Worm (Caenorhabditis elegans) whole organism, mixed stage, embryonic: ENCODE measurements around the gene dnj-25.

Experiments
- M03D4.4 ChIP-seq: sonication (generic microtip); optimal IDR thresholded peaks from 2 replicates; lab custom pipeline; 2017; ENCODE audit warnings: mild to moderate bottlenecking, missing genetic modification characterization, missing compliant biosample characterization
- blmp-1 ChIP-seq: fragments of 150-350 bp; optimal IDR thresholded peaks from 2 replicates; lab custom pipeline; 2014; ENCODE audit warnings: missing biosample characterization, missing genetic modification characterization
- ceh-83 ChIP-seq: fragments of 200-800 bp; sonication (Bioruptor generic); optimal IDR thresholded peaks from 2 replicates; lab custom pipeline; 2018; ENCODE audit warnings: mild to moderate bottlenecking, missing genetic modification characterization, missing compliant biosample characterization
- ces-1 ChIP-seq: fragments of 150-350 bp; optimal IDR thresholded peaks from 2 replicates; lab custom pipeline; 2014; ENCODE audit warnings: missing biosample characterization, missing genetic modification reagents, missing genetic modification characterization
- elt-1 ChIP-seq: sonication (generic microtip); optimal IDR thresholded peaks from 2 replicates; lab custom pipeline; 2017; ENCODE audit warnings: missing genetic modification characterization, mild to moderate bottlenecking, missing compliant biosample characterization, antibody characterized with exemption, moderate library complexity, borderline replicate concordance; ENCODE audit not compliant: insufficient read depth
- ham-2 ChIP-seq: fragments of 200-800 bp; sonication (Bioruptor generic); optimal IDR thresholded peaks from 2 replicates; lab custom pipeline; 2018; ENCODE audit warnings: mild to moderate bottlenecking, missing genetic modification characterization, missing compliant biosample characterization
- lin-13 ChIP-seq: fragments of 150-350 bp; optimal IDR thresholded peaks from 2 replicates; lab custom pipeline; 2014; ENCODE audit warnings: missing biosample characterization, missing genetic modification characterization
- mab-5 ChIP-seq: fragments of 150-350 bp; optimal IDR thresholded peaks from 2 replicates; lab custom pipeline; 2014; ENCODE audit warnings: missing biosample characterization, missing genetic modification characterization
- nhr-237 ChIP-seq: fragments of 150-350 bp; optimal IDR thresholded peaks from 2 replicates; lab custom pipeline; 2014; ENCODE audit warnings: missing biosample characterization, missing genetic modification characterization
- nhr-76 ChIP-seq: sonication (generic microtip); optimal IDR thresholded peaks from 2 replicates; lab custom pipeline; 2017; ENCODE audit warnings: missing biosample characterization, missing genetic modification characterization
- sem-2 ChIP-seq: fragments of 200-800 bp; sonication (Bioruptor generic); optimal IDR thresholded peaks from 2 replicates; lab custom pipeline; 2018; ENCODE audit warnings: mild to moderate bottlenecking, missing genetic modification characterization, missing compliant biosample characterization
- sptf-1 ChIP-seq: sonication (generic microtip); optimal IDR thresholded peaks from 2 replicates; lab custom pipeline; 2017; ENCODE audit warnings: mild to moderate bottlenecking, missing genetic modification characterization, moderate library complexity, missing compliant biosample characterization

DNA sequence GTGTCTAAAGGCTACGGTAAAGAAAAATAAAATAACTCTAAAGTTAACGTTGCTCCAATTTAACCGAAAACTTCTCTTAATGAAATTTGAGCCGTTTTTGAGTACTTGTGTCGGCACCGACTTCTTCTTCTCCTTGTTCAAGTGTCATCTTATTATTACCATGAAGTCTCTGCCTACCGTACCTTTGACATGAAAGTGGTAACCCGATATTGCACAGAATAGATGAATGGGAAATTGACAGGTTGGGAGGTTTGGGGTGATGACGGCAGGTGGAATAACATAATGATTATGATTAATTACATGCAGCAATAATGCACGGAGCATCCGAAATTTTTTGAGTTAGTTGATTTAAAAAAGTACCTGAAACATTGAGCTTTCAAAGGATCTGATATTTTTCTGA is 2.7 kb upstream of the dnj-25 start:
- TF ChIP-seq sptf-1 (tag; lab: Kevin White, UChicago) (no peak), nhr-76 (tag; lab: Kevin White, UChicago) (no peak), ces-1 (GFP tag; lab: Kevin White, UChicago) (no peak), blmp-1 (no peak), elt-1 (tag; lab: Kevin White, UChicago) (no peak), ham-2 (GFP tag; lab: Kevin White, UChicago) (no peak), lin-13 (tag; lab: Kevin White, UChicago) (no peak), sem-2 (GFP tag; lab: Kevin White, UChicago) (no peak), mab-5 (tag; lab: Kevin White, UChicago) (no peak), nhr-237 (no peak), M03D4.4 (tag; lab: Kevin White, UChicago) (no peak), ceh-83 (GFP tag; lab: Kevin White, UChicago) (no peak)
